Worm (Caenorhabditis elegans) whole organism, L3 larva: ENCODE measurements around the gene col-179.
A peak's percentile ranks its signal among the peaks of the same experiment; 100 is the strongest.

Experiments used
- ZK546.5 ChIP-seq: sonication (generic microtip); optimal IDR thresholded peaks from 2 replicates; lab custom pipeline; 2017; ENCODE audit warnings: missing biosample characterization, missing genetic modification characterization
- aly-2 ChIP-seq: fragments of 150-350 bp; optimal IDR thresholded peaks from 2 replicates; lab custom pipeline; 2014; ENCODE audit warnings: missing biosample characterization, missing genetic modification characterization
- ceh-28 ChIP-seq: fragments of 150-350 bp; optimal IDR thresholded peaks from 2 replicates; lab custom pipeline; 2014; ENCODE audit warnings: missing biosample characterization, missing genetic modification reagents, missing genetic modification characterization
- ceh-82 ChIP-seq: fragments of 150-350 bp; optimal IDR thresholded peaks from 2 replicates; lab custom pipeline; 2014; ENCODE audit warnings: missing biosample characterization, missing genetic modification characterization
- ceh-9 ChIP-seq: sonication (generic microtip); optimal IDR thresholded peaks from 2 replicates; lab custom pipeline; 2018; ENCODE audit warnings: missing biosample characterization, missing genetic modification characterization
- daf-12 ChIP-seq: fragments of 150-350 bp; optimal IDR thresholded peaks from 2 replicates; lab custom pipeline; 2014; ENCODE audit warnings: missing biosample characterization, missing genetic modification reagents, missing genetic modification characterization
- elt-2 ChIP-seq: sonication (generic microtip); optimal IDR thresholded peaks from 2 replicates; lab custom pipeline; 2016; ENCODE audit warnings: missing genetic modification reagents, mild to moderate bottlenecking, missing genetic modification characterization, missing compliant biosample characterization
- fkh-10 ChIP-seq: sonication (generic microtip); optimal IDR thresholded peaks from 2 replicates; lab custom pipeline; 2017; ENCODE audit warnings: missing biosample characterization, missing genetic modification reagents, missing genetic modification characterization
- fos-1 ChIP-seq: fragments of 150-350 bp; optimal IDR thresholded peaks from 2 replicates; lab custom pipeline; 2014; ENCODE audit warnings: missing biosample characterization, missing genetic modification characterization
- hmg-11 ChIP-seq: sonication (generic microtip); optimal IDR thresholded peaks from 2 replicates; lab custom pipeline; 2016; ENCODE audit warnings: missing genetic modification characterization, missing compliant biosample characterization
- lin-39 ChIP-seq: fragments of 150-350 bp; optimal IDR thresholded peaks from 2 replicates; lab custom pipeline; 2018; ENCODE audit warnings: missing biosample characterization, missing genetic modification reagents, missing genetic modification characterization
- lsy-12 ChIP-seq: sonication (generic microtip); optimal IDR thresholded peaks from 2 replicates; lab custom pipeline; 2016; ENCODE audit warnings: mild to moderate bottlenecking, missing genetic modification characterization, missing compliant biosample characterization
- mdl-1 ChIP-seq: fragments of 150-350 bp; optimal IDR thresholded peaks from 2 replicates; lab custom pipeline; 2014; ENCODE audit warnings: missing biosample characterization, missing genetic modification characterization
- nfya-1 ChIP-seq: sonication (generic microtip); optimal IDR thresholded peaks from 2 replicates; lab custom pipeline; 2017; ENCODE audit warnings: missing genetic modification characterization, mild to moderate bottlenecking, missing compliant biosample characterization, antibody characterized with exemption, moderate library complexity; ENCODE audit not compliant: insufficient read depth
- nhr-11 ChIP-seq: fragments of 150-350 bp; optimal IDR thresholded peaks from 2 replicates; lab custom pipeline; 2014; ENCODE audit warnings: missing biosample characterization, missing genetic modification characterization
- nhr-12 ChIP-seq: fragments of 150-350 bp; optimal IDR thresholded peaks from 2 replicates; lab custom pipeline; 2014; ENCODE audit warnings: missing biosample characterization, missing genetic modification characterization
- nhr-23 ChIP-seq: fragments of 150-350 bp; optimal IDR thresholded peaks from 2 replicates; lab custom pipeline; 2014; ENCODE audit warnings: missing biosample characterization, missing genetic modification reagents, missing genetic modification characterization
- nhr-237 ChIP-seq: fragments of 150-350 bp; optimal IDR thresholded peaks from 2 replicates; lab custom pipeline; 2014; ENCODE audit warnings: missing biosample characterization, missing genetic modification characterization
- nhr-25 ChIP-seq: sonication (generic microtip); optimal IDR thresholded peaks from 2 replicates; lab custom pipeline; 2017; ENCODE audit warnings: missing biosample characterization, missing genetic modification characterization
- nhr-28 ChIP-seq: fragments of 150-350 bp; optimal IDR thresholded peaks from 2 replicates; lab custom pipeline; 2014; ENCODE audit warnings: missing biosample characterization, missing genetic modification characterization
- nhr-43 ChIP-seq: sonication (generic microtip); optimal IDR thresholded peaks from 2 replicates; lab custom pipeline; 2016; ENCODE audit warnings: mild to moderate bottlenecking, missing genetic modification characterization, missing compliant biosample characterization; ENCODE audit not compliant: poor library complexity, severe bottlenecking
- nhr-76 ChIP-seq: fragments of 150-350 bp; sonication (generic microtip); optimal IDR thresholded peaks from 5 replicates; lab custom pipeline; 2014; ENCODE audit warnings: missing biosample characterization, missing genetic modification characterization
- nhr-77 ChIP-seq: fragments of 150-350 bp; optimal IDR thresholded peaks from 2 replicates; lab custom pipeline; 2014; ENCODE audit warnings: missing biosample characterization, missing genetic modification characterization
- sea-2 ChIP-seq: fragments of 150-350 bp; sonication (generic microtip); optimal IDR thresholded peaks from 4 replicates; lab custom pipeline; 2014; ENCODE audit warnings: missing biosample characterization, missing genetic modification reagents, missing genetic modification characterization
- snpc-4 ChIP-seq: fragments of 150-350 bp; optimal IDR thresholded peaks from 2 replicates; lab custom pipeline; 2014; ENCODE audit warnings: missing biosample characterization, missing genetic modification characterization
- unc-39 ChIP-seq: sonication (generic microtip); optimal IDR thresholded peaks from 4 replicates; lab custom pipeline; 2017; ENCODE audit warnings: missing biosample characterization, missing genetic modification characterization
- unc-62 ChIP-seq: fragments of 150-350 bp; sonication (generic microtip); optimal IDR thresholded peaks from 4 replicates; lab custom pipeline; 2014; ENCODE audit warnings: missing biosample characterization, missing genetic modification reagents, missing genetic modification characterization
- ztf-11 ChIP-seq: fragments of 150-350 bp; optimal IDR thresholded peaks from 2 replicates; lab custom pipeline; 2014; ENCODE audit warnings: missing biosample characterization, missing genetic modification characterization
- ztf-4 ChIP-seq: fragments of 150-350 bp; optimal IDR thresholded peaks from 2 replicates; lab custom pipeline; 2014; ENCODE audit warnings: missing biosample characterization, missing genetic modification characterization

The col-179 gene

DNA sequence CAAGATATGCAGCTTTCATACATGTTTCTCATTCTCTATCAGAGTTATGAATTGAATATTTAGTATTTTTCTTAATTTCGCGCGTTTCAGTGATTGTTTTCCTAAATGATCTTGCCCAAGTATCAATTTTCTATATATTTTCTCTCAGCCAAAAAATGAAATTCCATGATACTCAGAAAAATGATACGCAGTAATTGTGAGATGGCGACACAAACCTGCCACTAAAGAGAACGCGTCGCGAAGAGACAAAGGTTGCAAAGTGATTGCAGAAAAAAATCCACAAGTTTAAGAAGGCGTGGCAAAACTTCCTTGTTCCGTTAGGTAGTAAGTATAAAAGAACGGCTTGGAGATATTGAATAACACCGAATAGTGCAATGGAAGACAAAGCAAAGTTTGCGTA is at the start of gene col-179:
Gene col-179, plus strand, starts transcription at position 301 of the 400 bp plus-strand sequence.
- no peak for TF ChIP-seq ztf-4 (tag; lab: Kevin White, UChicago)

ce11 chrX:11151494-11151893 is 49.8 kb upstream of the col-179 start:
- no peak for TF ChIP-seq fos-1 (tag; lab: Kevin White, UChicago)
- TF ChIP-seq nhr-77 (tag; lab: Kevin White, UChicago): no peak
- no peak for TF ChIP-seq nhr-237 (tag; lab: Kevin White, UChicago)
- TF ChIP-seq ceh-82 (tag; lab: Kevin White, UChicago): no peak
- no peak for TF ChIP-seq ZK546.5 (tag; lab: Kevin White, UChicago)

DNA sequence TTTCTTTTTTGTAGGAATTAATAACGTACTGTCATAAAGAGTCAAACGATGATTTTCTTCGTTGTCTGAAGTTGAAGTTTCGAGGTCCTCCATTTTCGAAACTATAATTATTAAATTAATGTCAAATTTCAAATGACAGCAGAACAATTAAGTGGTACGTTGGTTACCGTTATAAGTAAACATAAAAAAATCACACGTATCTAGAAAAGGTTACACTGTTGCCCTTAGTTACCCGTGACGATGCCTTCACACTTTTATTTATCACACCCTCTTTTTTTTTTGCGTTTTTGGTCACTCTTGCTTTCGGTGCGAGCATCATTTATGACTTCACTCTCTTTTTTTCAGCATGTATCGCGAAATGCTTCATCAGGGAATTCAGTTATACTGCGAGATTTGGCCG is 48.5 kb upstream of the col-179 start, which contains the start of the genes C05C9.3 and C05C9.2:
Gene C05C9.3, minus strand, starts transcription at position 101 of the 400 bp plus-strand sequence.
Gene C05C9.2, plus strand, starts transcription at position 346 of the 400 bp plus-strand sequence.
- TF ChIP-seq snpc-4 (tag; lab: Kevin White, UChicago) (no peak), nhr-25 (tag; lab: Kevin White, UChicago) (no peak), daf-12 (no peak), sea-2 (GFP tag; lab: Kevin White, UChicago) (no peak)

DNA sequence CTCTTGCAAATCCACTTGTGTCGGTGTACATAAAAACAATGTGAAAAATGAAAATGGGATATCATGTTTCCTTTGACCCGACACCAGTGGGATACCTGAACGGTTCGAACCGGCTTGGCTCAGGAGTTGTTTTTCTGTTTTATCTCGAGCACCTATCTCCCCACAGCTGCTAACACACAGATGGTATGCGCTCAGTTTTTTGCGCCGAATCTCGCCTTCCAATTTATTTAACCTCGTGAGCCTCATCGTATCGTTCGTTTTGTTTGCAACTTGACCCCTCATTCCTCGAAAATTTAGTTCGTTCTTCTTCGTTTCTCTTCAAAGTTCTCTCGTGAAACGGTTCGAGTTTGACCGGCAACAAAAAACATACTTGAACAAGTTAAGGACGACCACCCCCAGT is 40.7 kb upstream of the col-179 start, which contains the start of gene C05C9.1:
Gene C05C9.1, plus strand, starts transcription at position 301 of the 400 bp plus-strand sequence.
- TF ChIP-seq nhr-76 (no peak), ztf-11 (tag; lab: Kevin White, UChicago) (no peak)

ce11 chrX:11162778-11163584 is 38.3 kb upstream of the col-179 start:
- TF ChIP-seq nhr-43 (tag; lab: Kevin White, UChicago): peak; percentile 18
- no peak for TF ChIP-seq nhr-77 (tag; lab: Kevin White, UChicago)
- peak; percentile 33 for TF ChIP-seq elt-2 (tag; lab: Kevin White, UChicago)
- no peak for TF ChIP-seq aly-2
- TF ChIP-seq, all 47 proteins: peak for 2

DNA sequence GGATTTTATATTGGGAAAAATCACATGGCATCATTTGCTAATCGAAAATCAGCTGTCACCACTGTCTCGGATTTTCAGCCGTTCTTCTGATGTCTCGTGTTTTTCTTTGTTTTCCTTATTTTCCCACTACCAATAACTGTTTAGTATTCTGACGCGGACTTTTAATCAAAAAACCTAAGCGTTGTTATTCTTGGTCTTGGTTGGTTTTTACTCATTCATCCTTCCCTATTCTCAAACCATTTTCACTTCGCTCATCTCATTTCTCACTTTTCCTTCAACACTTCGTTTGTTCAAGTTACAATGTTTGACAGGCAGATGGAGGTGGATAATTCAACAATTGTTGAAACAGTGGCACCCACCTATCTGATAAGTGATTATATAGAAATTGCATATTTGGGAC is 22.7 kb upstream of the col-179 start, which contains the start of gene gnrr-6:
Gene gnrr-6, plus strand, starts transcription at position 301 of the 400 bp plus-strand sequence.
- TF ChIP-seq aly-2: no peak
- no peak for TF ChIP-seq mdl-1
- no peak for TF ChIP-seq hmg-11 (tag; lab: Kevin White, UChicago)
- TF ChIP-seq fkh-10 (GFP tag; lab: Kevin White, UChicago): no peak
- TF ChIP-seq ceh-9 (tag; lab: Kevin White, UChicago): no peak
- TF ChIP-seq nhr-28 (tag; lab: Kevin White, UChicago): no peak
- TF ChIP-seq ceh-28 (tag; lab: Kevin White, UChicago): no peak
- no peak for TF ChIP-seq nhr-76
- no peak for TF ChIP-seq nhr-23
- TF ChIP-seq nhr-11 (tag; lab: Kevin White, UChicago): no peak
- TF ChIP-seq snpc-4 (tag; lab: Kevin White, UChicago): no peak
- TF ChIP-seq nhr-12 (tag; lab: Kevin White, UChicago): no peak
- no peak for TF ChIP-seq ceh-82 (tag; lab: Kevin White, UChicago)
- TF ChIP-seq lsy-12 (tag; lab: Kevin White, UChicago): no peak
- no peak for TF ChIP-seq nhr-237 (tag; lab: Kevin White, UChicago)
- TF ChIP-seq lin-39: no peak
- no peak for TF ChIP-seq unc-39 (tag; lab: Kevin White, UChicago)
- no peak for TF ChIP-seq unc-62 (GFP tag; lab: Kevin White, UChicago)
- TF ChIP-seq nhr-77 (tag; lab: Kevin White, UChicago): no peak
- no peak for TF ChIP-seq nfya-1 (tag; lab: Kevin White, UChicago)
